Fruit fly (Drosophila melanogaster) whole organism, wandering third instar larva: ENCODE measurements around the gene msl-1.

ENCODE experiments used
- Abd-B ChIP-seq: fragments of >200 bp; optimal IDR thresholded peaks from 2 replicates; lab custom pipeline; 2017; ENCODE audit warnings: missing biosample characterization, missing genetic modification characterization
- CG32264 ChIP-seq: fragments of 200-800 bp; sonication (Bioruptor generic); optimal IDR thresholded peaks from 2 replicates; lab custom pipeline; 2016; ENCODE audit warnings: missing biosample characterization, missing genetic modification characterization
- CG9705 ChIP-seq: fragments of 200-800 bp; sonication (Bioruptor generic); optimal IDR thresholded peaks from 2 replicates; lab custom pipeline; 2018; ENCODE audit warnings: missing biosample characterization, mild to moderate bottlenecking, missing genetic modification characterization
- Dfd ChIP-seq: fragments of >200 bp; optimal IDR thresholded peaks from 2 replicates; lab custom pipeline; 2017; ENCODE audit warnings: missing biosample characterization, missing genetic modification characterization
- Dif ChIP-seq: fragments of 200-275, 200-300 bp; sonication (Bioruptor generic); optimal IDR thresholded peaks from 2 replicates; lab custom pipeline; 2018; ENCODE audit warnings: missing biosample characterization, missing genetic modification characterization; ENCODE audit not compliant: partially characterized antibody
- GATAd ChIP-seq: sonication (Bioruptor generic); optimal IDR thresholded peaks from 2 replicates; lab custom pipeline; 2016; ENCODE audit warnings: missing biosample characterization, missing genetic modification characterization
- HLH106 ChIP-seq: fragments of 200-800 bp; optimal IDR thresholded peaks from 3 replicates; lab custom pipeline; 2019; ENCODE audit warnings: missing biosample characterization, mild to moderate bottlenecking, missing genetic modification characterization, moderate library complexity
- Hr78 ChIP-seq: fragments of >200 bp; optimal IDR thresholded peaks from 2 replicates; lab custom pipeline; 2017; ENCODE audit warnings: missing biosample characterization, missing genetic modification characterization
- Hr83 ChIP-seq: fragments of 200-300 bp; sonication (Bioruptor generic); optimal IDR thresholded peaks from 2 replicates; lab custom pipeline; 2016; ENCODE audit warnings: missing biosample characterization, mild to moderate bottlenecking, missing genetic modification characterization, moderate library complexity; ENCODE audit not compliant: poor library complexity, severe bottlenecking
- Jra ChIP-seq: sonication (Bioruptor generic); optimal IDR thresholded peaks from 2 replicates; lab custom pipeline; 2016; ENCODE audit warnings: missing biosample characterization, missing genetic modification characterization
- Mio ChIP-seq: sonication (Bioruptor generic); optimal IDR thresholded peaks from 2 replicates; lab custom pipeline; 2016; ENCODE audit warnings: missing biosample characterization, missing genetic modification characterization
- Myc ChIP-seq: fragments of >200 bp; optimal IDR thresholded peaks from 2 replicates; lab custom pipeline; 2017
- N ChIP-seq: fragments of >200 bp; optimal IDR thresholded peaks from 2 replicates; lab custom pipeline; 2018; ENCODE audit warnings: missing biosample characterization, missing external identifiers, missing genetic modification characterization
- OdsH ChIP-seq: fragments of 200-800 bp; sonication (Bioruptor generic); optimal IDR thresholded peaks from 2 replicates; lab custom pipeline; 2016; ENCODE audit warnings: missing biosample characterization, mild to moderate bottlenecking, missing genetic modification characterization
- Rel ChIP-seq, 2 experiments: fragments of 200-800 bp; sonication (Bioruptor generic) in 1 of 2; optimal IDR thresholded peaks; 2 replicates in 1 of 2; 3 replicates in 1 of 2; lab custom pipeline; 2016 to 2019; ENCODE audit warnings: mild to moderate bottlenecking in 2 of 2, missing biosample characterization in 2 of 2, missing genetic modification characterization in 2 of 2, moderate library complexity in 1 of 2
- Sp1 ChIP-seq: fragments of 200-800 bp; sonication (Bioruptor generic); optimal IDR thresholded peaks from 3 replicates; lab custom pipeline; 2019; ENCODE audit warnings: missing biosample characterization, mild to moderate bottlenecking, missing genetic modification characterization, moderate library complexity
- Vsx2 ChIP-seq: fragments of 200-300, 225-300 bp; sonication (Bioruptor generic); optimal IDR thresholded peaks from 2 replicates; lab custom pipeline; 2018; ENCODE audit warnings: missing biosample characterization, missing genetic modification characterization; ENCODE audit not compliant: partially characterized antibody
- br ChIP-seq: fragments of 200-800 bp; sonication (Bioruptor generic); optimal IDR thresholded peaks from 2 replicates; lab custom pipeline; 2016; ENCODE audit warnings: missing biosample characterization, missing genetic modification characterization
- brk ChIP-seq: fragments of 200-800 bp; sonication (Bioruptor generic); optimal IDR thresholded peaks from 2 replicates; lab custom pipeline; 2016; ENCODE audit warnings: missing biosample characterization, mild to moderate bottlenecking, missing genetic modification characterization
- dl ChIP-seq, 2 experiments: fragments of 175-275, 200-275 bp in 1 of 2; fragments of 200-275 bp in 1 of 2; sonication (Bioruptor generic); optimal IDR thresholded peaks; lab custom pipeline; 2018; ENCODE audit warnings: mild to moderate bottlenecking in 2 of 2, missing biosample characterization in 2 of 2, missing genetic modification characterization in 2 of 2, moderate library complexity in 2 of 2; ENCODE audit not compliant: partially characterized antibody in 2 of 2, insufficient read depth in 1 of 2
- dmrt93B ChIP-seq: fragments of 200-800 bp; sonication (Bioruptor generic); optimal IDR thresholded peaks from 2 replicates; lab custom pipeline; 2018; ENCODE audit warnings: missing biosample characterization, mild to moderate bottlenecking, missing genetic modification characterization
- dsf ChIP-seq: sonication (Bioruptor generic); optimal IDR thresholded peaks from 2 replicates; lab custom pipeline; 2016; ENCODE audit warnings: missing biosample characterization, missing genetic modification characterization, borderline replicate concordance
- ey ChIP-seq: fragments of 200-800 bp; sonication (Bioruptor generic); optimal IDR thresholded peaks from 2 replicates; lab custom pipeline; 2016; ENCODE audit warnings: missing biosample characterization, missing genetic modification characterization
- foxo ChIP-seq, 2 experiments: fragments of 200-800 bp; sonication (Bioruptor generic); optimal IDR thresholded peaks; 2 replicates in 1 of 2; 3 replicates in 1 of 2; lab custom pipeline; 2016 to 2017; ENCODE audit warnings: missing biosample characterization in 2 of 2, missing genetic modification characterization in 2 of 2
- fru ChIP-seq: fragments of 200-800 bp; sonication (Bioruptor generic); optimal IDR thresholded peaks from 3 replicates; lab custom pipeline; 2016; ENCODE audit warnings: missing biosample characterization, mild to moderate bottlenecking, missing genetic modification characterization
- h ChIP-seq: fragments of 200-800 bp; sonication (Bioruptor generic); optimal IDR thresholded peaks from 3 replicates; lab custom pipeline; 2016; ENCODE audit warnings: missing biosample characterization, mild to moderate bottlenecking, missing genetic modification characterization
- jim ChIP-seq: fragments of 175-275, 200-325 bp; sonication (Bioruptor generic); optimal IDR thresholded peaks from 2 replicates; lab custom pipeline; 2016; ENCODE audit warnings: missing biosample characterization, mild to moderate bottlenecking, missing genetic modification characterization
- lola ChIP-seq: fragments of >200 bp; optimal IDR thresholded peaks from 2 replicates; lab custom pipeline; 2017; ENCODE audit warnings: missing biosample characterization, missing genetic modification characterization
- pan ChIP-seq: fragments of >200 bp; optimal IDR thresholded peaks from 2 replicates; lab custom pipeline; 2017
- psq ChIP-seq: fragments of 200-800 bp; sonication (Bioruptor generic); optimal IDR thresholded peaks from 3 replicates; lab custom pipeline; 2017; ENCODE audit warnings: missing biosample characterization, mild to moderate bottlenecking, missing genetic modification characterization, moderate library complexity
- rgr ChIP-seq: fragments of 200-800 bp; sonication (Bioruptor generic); optimal IDR thresholded peaks from 3 replicates; lab custom pipeline; 2016; ENCODE audit warnings: missing biosample characterization, mild to moderate bottlenecking, missing genetic modification characterization
- sage ChIP-seq: fragments of 200-800 bp; sonication (Bioruptor generic); optimal IDR thresholded peaks from 2 replicates; lab custom pipeline; 2016; ENCODE audit warnings: missing biosample characterization, mild to moderate bottlenecking, missing genetic modification characterization
- sv ChIP-seq: fragments of 200-800 bp; sonication (Bioruptor generic); optimal IDR thresholded peaks from 3 replicates; lab custom pipeline; 2016; ENCODE audit warnings: missing biosample characterization, missing genetic modification characterization
- tai ChIP-seq: sonication (Bioruptor generic); optimal IDR thresholded peaks from 2 replicates; lab custom pipeline; 2016; ENCODE audit warnings: missing biosample characterization, missing genetic modification characterization
- usp ChIP-seq: fragments of >200 bp; optimal IDR thresholded peaks from 2 replicates; lab custom pipeline; 2017; ENCODE audit warnings: missing biosample characterization, missing genetic modification characterization
- woc ChIP-seq: sonication (Bioruptor generic); optimal IDR thresholded peaks from 2 replicates; lab custom pipeline; 2016; ENCODE audit warnings: missing biosample characterization, mild to moderate bottlenecking, missing genetic modification characterization

msl-1 gene

DNA sequence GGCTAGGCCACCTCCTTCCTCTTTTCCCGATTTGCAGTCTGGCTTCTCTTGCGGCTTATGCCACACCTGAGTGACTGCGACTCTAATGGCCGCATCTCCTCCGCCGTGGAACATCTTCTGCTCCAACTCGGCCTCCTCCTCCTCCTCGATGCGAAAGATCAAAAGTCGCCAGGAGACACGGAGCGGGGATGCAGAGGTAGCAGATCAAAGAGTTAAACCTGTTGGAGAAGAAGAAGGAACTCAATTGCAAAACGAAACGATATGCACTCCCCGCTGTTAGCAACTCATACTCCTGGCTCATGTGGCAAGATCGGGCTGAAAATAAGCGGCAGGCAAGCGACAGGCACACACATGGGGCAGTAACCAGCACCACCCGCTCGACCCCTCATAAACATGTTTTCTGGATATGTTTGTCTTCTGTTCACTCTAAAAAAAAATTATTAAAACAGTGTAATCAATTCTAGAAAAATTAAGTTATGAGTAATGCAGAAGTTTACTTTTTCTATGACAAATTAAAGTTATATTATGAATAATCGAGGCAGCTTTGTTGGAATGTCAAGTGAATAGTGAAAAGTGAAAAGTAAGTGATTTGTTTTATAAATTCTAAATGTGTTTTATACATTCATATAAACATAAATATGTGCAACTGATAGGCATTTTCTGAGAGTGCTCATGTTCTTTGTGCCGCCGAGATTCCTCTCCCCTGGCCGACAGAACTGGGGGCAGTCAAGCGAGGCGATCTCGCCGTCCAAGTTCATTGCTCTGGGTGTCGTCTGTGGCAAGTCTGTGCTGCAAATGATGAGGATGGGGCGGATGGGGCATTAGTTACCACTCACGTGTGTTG is 23.7 kb downstream of the msl-1 start (continued):
- no peak for TF ChIP-seq tai (GFP tag; lab: Kevin White, UChicago)
- TF ChIP-seq pan (lab: Kevin White, UChicago): no peak
- peak; percentile 86 for TF ChIP-seq psq (GFP tag; lab: Kevin White, UChicago)
- peak; percentile 86 for TF ChIP-seq h
- TF ChIP-seq jim (GFP tag; lab: Kevin White, UChicago): no peak
- peak; percentile 50 for TF ChIP-seq sage (GFP tag; lab: Kevin White, UChicago)
- TF ChIP-seq Vsx2 (GFP tag; lab: Kevin White, UChicago): peak; percentile 86
- TF ChIP-seq OdsH (GFP tag; lab: Kevin White, UChicago): peak; percentile 88
- TF ChIP-seq rgr: peak; percentile 68
- TF ChIP-seq CG32264: peak; percentile 44

DNA sequence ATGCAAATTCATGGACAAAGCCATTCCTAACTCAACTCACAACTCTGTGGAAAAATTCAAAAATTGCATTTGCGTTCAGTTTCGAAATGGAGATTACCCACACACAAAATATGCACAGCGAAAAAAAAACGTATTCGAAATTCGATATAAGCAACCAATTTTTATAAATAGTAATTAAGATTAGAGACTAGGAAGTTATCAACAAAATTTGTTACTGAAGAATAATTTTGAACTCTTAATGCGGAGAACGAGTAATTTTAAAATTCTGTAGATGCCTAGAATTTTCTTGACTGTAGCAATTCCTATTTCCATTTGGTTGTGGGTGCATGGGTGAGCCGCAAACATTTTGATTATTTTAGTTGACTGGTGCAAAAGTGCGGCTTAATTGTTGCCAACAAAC is 25.2 kb downstream of the msl-1 start:
- TF ChIP-seq N (no peak), Sp1 (GFP tag; lab: Kevin White, UChicago) (no peak), tai (GFP tag; lab: Kevin White, UChicago) (no peak), OdsH (GFP tag; lab: Kevin White, UChicago) (peak; percentile 32), brk (GFP tag; lab: Kevin White, UChicago) (no peak), Rel (GFP tag; optimal IDR thresholded peaks at IDR 0.05; lab: Kevin White, UChicago) (no peak), Rel (tag; optimal IDR thresholded peaks at IDR 0.05; lab: Kevin White, UChicago) (no peak), dmrt93B (GFP tag; lab: Kevin White, UChicago) (no peak), fru (peak; percentile 6), ey (GFP tag; lab: Kevin White, UChicago) (peak; percentile 5), Hr83 (GFP tag; lab: Kevin White, UChicago) (no peak), Abd-B (GFP tag; lab: Kevin White, UChicago) (no peak), h (peak; percentile 19), foxo (GFP tag; optimal IDR thresholded peaks at IDR 0.05; lab: Kevin White, UChicago) (peak in 1 of 2 experiments; percentile 28), Dfd (GFP tag; lab: Kevin White, UChicago) (no peak), rgr (peak; percentile 2)

DNA sequence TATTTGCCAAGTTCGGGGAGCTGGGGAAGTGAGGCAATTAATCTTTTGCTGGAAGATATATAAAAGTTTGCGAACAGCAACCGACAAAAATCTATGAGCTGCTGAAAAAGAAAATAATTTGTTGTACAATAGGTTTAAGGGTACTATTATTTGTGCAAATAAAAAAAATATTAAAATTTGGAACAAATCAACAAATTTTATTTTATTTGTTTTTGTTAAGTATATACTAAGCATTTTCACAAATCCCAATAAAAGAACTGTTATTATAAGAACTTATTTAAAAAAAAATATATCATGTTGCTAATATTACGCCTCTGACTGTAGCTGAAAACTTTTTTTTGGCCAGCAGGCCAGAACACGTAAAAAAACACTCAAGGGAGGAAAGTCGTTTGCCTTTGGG is 30.5 kb downstream of the msl-1 start:
- peak; percentile 8 for TF ChIP-seq HLH106 (tag; lab: Kevin White, UChicago)
- peak in 1 of 2 experiments; percentile 18 for TF ChIP-seq foxo (GFP tag; optimal IDR thresholded peaks at IDR 0.05; lab: Kevin White, UChicago)
- no peak for TF ChIP-seq woc

DNA sequence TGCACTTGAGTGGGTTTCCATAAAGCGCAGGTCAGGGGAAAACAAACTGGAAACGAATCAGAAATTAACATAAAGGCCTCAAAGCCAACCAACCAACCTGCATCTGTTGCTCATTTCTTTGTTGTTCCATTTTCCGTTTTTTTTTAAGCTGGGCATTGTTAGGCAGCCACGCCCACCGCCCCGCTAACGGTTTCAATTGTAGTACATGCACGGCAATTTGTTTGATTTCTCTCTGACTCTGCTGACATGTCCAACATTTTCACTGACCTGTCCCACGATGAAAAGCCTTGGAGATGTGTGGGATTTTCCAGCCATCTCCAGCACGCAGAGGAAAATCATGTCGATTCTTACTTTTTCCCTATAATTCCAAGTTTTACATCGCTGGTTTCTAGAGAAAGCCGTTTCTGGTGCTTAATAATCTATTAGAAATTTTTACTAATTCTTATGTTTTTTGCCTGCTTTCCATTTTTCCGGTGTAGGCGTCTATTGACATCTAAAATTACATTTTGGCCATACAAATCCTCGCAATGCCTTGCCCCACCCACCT is 31.8 kb downstream of the msl-1 start:
- TF ChIP-seq CG9705 (GFP tag; lab: Kevin White, UChicago) (no peak), lola (no peak), GATAd (GFP tag; lab: Kevin White, UChicago) (no peak), Dfd (GFP tag; lab: Kevin White, UChicago) (no peak), br (GFP tag; lab: Kevin White, UChicago) (no peak), rgr (no peak), pan (lab: Kevin White, UChicago) (no peak), Hr78 (no peak), foxo (GFP tag; optimal IDR thresholded peaks at IDR 0.05; lab: Kevin White, UChicago) (no peak), Myc (lab: Kevin White, UChicago) (no peak)
- TF ChIP-seq, all 38 proteins: peak for 0

DNA sequence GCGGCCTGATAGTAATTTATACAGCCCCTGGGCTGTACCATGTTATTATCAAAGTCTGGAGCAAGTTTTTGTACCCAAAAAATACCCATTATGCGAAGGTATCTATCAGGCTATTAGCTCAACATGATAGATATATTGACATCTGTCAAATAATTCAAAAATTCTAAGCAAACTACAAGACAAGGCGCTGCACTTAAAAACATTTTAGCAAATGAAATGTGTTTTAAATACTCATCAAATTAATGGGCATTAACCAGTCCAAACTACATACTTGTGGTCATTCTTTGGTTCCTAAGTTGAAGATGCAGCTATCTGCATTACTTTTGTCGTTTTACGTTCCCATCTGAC is 35.3 kb downstream of the msl-1 start:
- TF ChIP-seq sage (GFP tag; lab: Kevin White, UChicago) (peak; percentile 94), Dif (GFP tag; lab: Kevin White, UChicago) (no peak), OdsH (GFP tag; lab: Kevin White, UChicago) (peak; percentile 91), Dfd (GFP tag; lab: Kevin White, UChicago) (no peak), tai (GFP tag; lab: Kevin White, UChicago) (peak; percentile 71), Mio (GFP tag; lab: Kevin White, UChicago) (peak; percentile 26), N (no peak), CG9705 (GFP tag; lab: Kevin White, UChicago) (peak; percentile 17), rgr (peak; percentile 95), Myc (lab: Kevin White, UChicago) (no peak), Hr83 (GFP tag; lab: Kevin White, UChicago) (peak; percentile 44), Sp1 (GFP tag; lab: Kevin White, UChicago) (peak; percentile 80), psq (GFP tag; lab: Kevin White, UChicago) (peak; percentile 86), foxo (GFP tag; optimal IDR thresholded peaks at IDR 0.05; lab: Kevin White, UChicago) (peak; percentile 55 to 87), sv (GFP tag; lab: Kevin White, UChicago) (peak; percentile 41), pan (lab: Kevin White, UChicago) (peak; percentile 58), fru (peak; percentile 93), dl (GFP tag; optimal IDR thresholded peaks at IDR 0.05; lab: Kevin White, UChicago; ENCODE audit: insufficient read depth in 1 of 2, partially characterized antibody in 2 of 2) (no peak), h (peak; percentile 97), Jra (peak; percentile 69), CG32264 (peak; percentile 88), jim (GFP tag; lab: Kevin White, UChicago) (no peak), usp (GFP tag; lab: Kevin White, UChicago) (no peak), ey (GFP tag; lab: Kevin White, UChicago) (peak; percentile 92), brk (GFP tag; lab: Kevin White, UChicago) (peak; percentile 94), lola (no peak), dsf (GFP tag; lab: Kevin White, UChicago) (peak; percentile 38), Abd-B (GFP tag; lab: Kevin White, UChicago) (no peak)
